Worm (Caenorhabditis elegans) whole organism, L2 larva: ENCODE measurements around the gene R12C12.9.

Source experiments
- C34F6.9 ChIP-seq: fragments of 150-350 bp; optimal IDR thresholded peaks from 2 replicates; lab custom pipeline; 2014; ENCODE audit warnings: missing biosample characterization, missing genetic modification characterization
- F13H6.1 ChIP-seq: sonication (generic microtip); optimal IDR thresholded peaks from 2 replicates; lab custom pipeline; 2016; ENCODE audit warnings: missing genetic modification characterization, missing compliant biosample characterization
- Y55F3AM.14 ChIP-seq: fragments of 200-800 bp; sonication (Bioruptor generic); optimal IDR thresholded peaks from 2 replicates; lab custom pipeline; 2018; ENCODE audit warnings: mild to moderate bottlenecking, missing genetic modification characterization, missing compliant biosample characterization
- ZK546.5 ChIP-seq: sonication (generic microtip); optimal IDR thresholded peaks from 2 replicates; lab custom pipeline; 2017; ENCODE audit warnings: missing biosample characterization, missing genetic modification characterization
- alr-1 ChIP-seq: fragments of 150-350 bp; optimal IDR thresholded peaks from 2 replicates; lab custom pipeline; 2014; ENCODE audit warnings: missing biosample characterization, missing genetic modification characterization
- ama-1 ChIP-seq: fragments of 150-350 bp; optimal IDR thresholded peaks from 2 replicates; lab custom pipeline; 2018; ENCODE audit warnings: inconsistent platforms
- ceh-16 ChIP-seq: fragments of 150-350 bp; optimal IDR thresholded peaks from 2 replicates; lab custom pipeline; 2014; ENCODE audit warnings: missing biosample characterization, missing genetic modification characterization
- crh-2 ChIP-seq: sonication (generic microtip); optimal IDR thresholded peaks from 2 replicates; lab custom pipeline; 2017; ENCODE audit warnings: missing biosample characterization, missing genetic modification characterization
- elt-1 ChIP-seq: fragments of 150-350 bp; optimal IDR thresholded peaks from 2 replicates; lab custom pipeline; 2014; ENCODE audit warnings: missing biosample characterization, missing genetic modification characterization
- elt-3 ChIP-seq: sonication (generic microtip); optimal IDR thresholded peaks from 2 replicates; lab custom pipeline; 2017; ENCODE audit warnings: missing biosample characterization, missing genetic modification characterization
- lin-13 ChIP-seq: fragments of 150-350 bp; optimal IDR thresholded peaks from 2 replicates; lab custom pipeline; 2014; ENCODE audit warnings: missing biosample characterization, missing genetic modification reagents, missing genetic modification characterization
- lin-39 ChIP-seq: fragments of 150-350 bp; optimal IDR thresholded peaks from 2 replicates; lab custom pipeline; 2014; ENCODE audit warnings: missing biosample characterization, missing genetic modification reagents, missing genetic modification characterization
- mab-5 ChIP-seq: fragments of 150-350 bp; optimal IDR thresholded peaks from 2 replicates; lab custom pipeline; 2014; ENCODE audit warnings: missing biosample characterization, missing genetic modification characterization
- nhr-11 ChIP-seq: fragments of 150-350 bp; optimal IDR thresholded peaks from 2 replicates; lab custom pipeline; 2014; ENCODE audit warnings: missing biosample characterization, missing genetic modification characterization
- nhr-129 ChIP-seq: fragments of 150-350 bp; optimal IDR thresholded peaks from 2 replicates; lab custom pipeline; 2014; ENCODE audit warnings: missing biosample characterization, missing genetic modification characterization
- nhr-21 ChIP-seq: fragments of 150-350 bp; optimal IDR thresholded peaks from 2 replicates; lab custom pipeline; 2014; ENCODE audit warnings: missing biosample characterization, missing genetic modification characterization
- nhr-23 ChIP-seq: fragments of 150-350 bp; optimal IDR thresholded peaks from 2 replicates; lab custom pipeline; 2014; ENCODE audit warnings: missing biosample characterization, missing genetic modification reagents, missing genetic modification characterization
- nhr-237 ChIP-seq: fragments of 150-350 bp; optimal IDR thresholded peaks from 2 replicates; lab custom pipeline; 2014; ENCODE audit warnings: missing biosample characterization, missing genetic modification characterization
- nhr-25 ChIP-seq: fragments of 150-350 bp; sonication (generic microtip); optimal IDR thresholded peaks from 3 replicates; lab custom pipeline; 2014; ENCODE audit warnings: missing biosample characterization, missing genetic modification characterization
- nhr-6 ChIP-seq: fragments of 150-350 bp; optimal IDR thresholded peaks from 2 replicates; lab custom pipeline; 2014; ENCODE audit warnings: missing biosample characterization, missing genetic modification characterization
- nhr-77 ChIP-seq: fragments of 150-350 bp; optimal IDR thresholded peaks from 2 replicates; lab custom pipeline; 2014; ENCODE audit warnings: missing biosample characterization, missing genetic modification characterization
- peb-1 ChIP-seq: fragments of 150-350 bp; optimal IDR thresholded peaks from 2 replicates; lab custom pipeline; 2014; ENCODE audit warnings: missing biosample characterization, missing genetic modification characterization
- skn-1 ChIP-seq: sonication (generic microtip); optimal IDR thresholded peaks from 2 replicates; lab custom pipeline; 2017; ENCODE audit warnings: missing biosample characterization, missing genetic modification characterization
- sma-3 ChIP-seq: sonication (generic microtip); optimal IDR thresholded peaks from 2 replicates; lab custom pipeline; 2016; ENCODE audit warnings: missing genetic modification reagents, missing genetic modification characterization, missing compliant biosample characterization
- sma-9 ChIP-seq, 2 experiments: fragments of 150-350 bp in 1 of 2; sonication (generic microtip) in 1 of 2; optimal IDR thresholded peaks; 2 replicates each; lab custom pipeline; 2014 to 2016; ENCODE audit warnings: missing genetic modification characterization in 2 of 2, mild to moderate bottlenecking in 1 of 2, missing biosample characterization in 1 of 2, missing compliant biosample characterization in 1 of 2, missing genetic modification reagents in 1 of 2, moderate library complexity in 1 of 2
- unc-39 ChIP-seq: fragments of 150-350 bp; optimal IDR thresholded peaks from 2 replicates; lab custom pipeline; 2014; ENCODE audit warnings: missing biosample characterization, missing genetic modification characterization
- unc-55 ChIP-seq: fragments of 150-350 bp; sonication (generic microtip); optimal IDR thresholded peaks from 3 replicates; lab custom pipeline; 2014; ENCODE audit warnings: missing biosample characterization, missing genetic modification reagents, missing genetic modification characterization
- zag-1 ChIP-seq: fragments of 150-350 bp; optimal IDR thresholded peaks from 2 replicates; lab custom pipeline; 2014; ENCODE audit warnings: missing biosample characterization, missing genetic modification characterization
- ztf-11 ChIP-seq: sonication (generic microtip); optimal IDR thresholded peaks from 2 replicates; lab custom pipeline; 2017; ENCODE audit warnings: missing biosample characterization, missing genetic modification characterization

The R12C12.9 gene

DNA sequence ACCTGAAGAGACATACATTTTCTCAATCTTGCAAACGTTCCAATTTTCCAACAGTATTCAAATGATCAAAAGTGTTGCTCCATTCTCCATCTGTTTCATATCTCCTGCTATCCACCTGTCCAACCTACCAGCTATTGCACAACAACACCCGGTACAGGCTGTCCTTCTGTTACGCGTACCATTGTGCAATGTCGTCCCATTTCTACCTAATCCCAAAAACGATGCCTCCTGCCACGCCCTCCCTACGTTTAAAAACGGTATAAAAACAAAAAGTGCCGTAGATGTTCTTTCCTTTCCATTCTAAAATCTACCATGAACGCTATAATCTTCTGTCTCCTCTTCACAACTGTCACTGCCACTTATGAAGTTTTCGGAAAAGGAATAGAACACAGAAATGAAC is 36.6 kb downstream of the R12C12.9 start, which contains the start of gene ins-2:
TSS of gene ins-2 (plus strand) at position 301 of the 400 bp plus-strand sequence.
- no peak for TF ChIP-seq mab-5 (tag; lab: Kevin White, UChicago)
- TF ChIP-seq ztf-11 (tag; lab: Kevin White, UChicago), result no peak
- no peak for TF ChIP-seq lin-13
- TF ChIP-seq skn-1 (tag; lab: Kevin White, UChicago), result no peak
- TF ChIP-seq ZK546.5, result no peak
- TF ChIP-seq C34F6.9, result no peak
- TF ChIP-seq peb-1 (tag; lab: Kevin White, UChicago), result no peak
- TF ChIP-seq ceh-16 (tag; lab: Kevin White, UChicago), result no peak
- no peak for TF ChIP-seq elt-3
- TF ChIP-seq ama-1 (lab: Kevin White, UChicago), result no peak
- no peak for TF ChIP-seq sma-9 (GFP tag; optimal IDR thresholded peaks at IDR 0.05; lab: Kevin White, UChicago)
- TF ChIP-seq sma-9 (tag; optimal IDR thresholded peaks at IDR 0.05; lab: Kevin White, UChicago), result no peak
- TF ChIP-seq Y55F3AM.14, result no peak
- no peak for TF ChIP-seq F13H6.1 (tag; lab: Kevin White, UChicago)
- no peak for TF ChIP-seq nhr-11
- TF ChIP-seq crh-2 (tag; lab: Kevin White, UChicago), result no peak
- no peak for TF ChIP-seq nhr-21

DNA sequence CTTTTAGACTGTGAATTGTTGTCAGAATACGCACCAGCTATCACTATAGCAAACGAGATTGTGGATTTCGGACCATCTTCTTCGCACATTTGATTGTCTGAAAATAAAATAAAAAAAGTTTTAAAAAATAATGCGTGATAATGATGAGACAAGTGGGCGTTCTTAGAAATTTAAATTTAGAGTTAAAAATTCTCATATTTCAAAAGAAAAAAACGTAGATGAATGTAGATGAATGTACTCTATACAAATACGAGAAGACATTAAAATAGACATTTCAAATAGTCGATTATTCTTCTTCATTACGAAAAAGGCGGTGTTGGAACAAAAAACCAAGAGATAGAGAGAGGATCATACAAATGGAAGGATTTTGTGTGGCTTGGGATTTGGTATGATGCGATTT is 49.9 kb downstream of the R12C12.9 start, which contains the start of gene B0034.5:
TSS of gene B0034.5 (minus strand) at position 101 of the 400 bp plus-strand sequence.
- TF ChIP-seq nhr-129 (tag; lab: Kevin White, UChicago) (no peak), nhr-25 (no peak), mab-5 (tag; lab: Kevin White, UChicago) (no peak), crh-2 (tag; lab: Kevin White, UChicago) (no peak), Y55F3AM.14 (no peak), unc-55 (GFP tag; lab: Kevin White, UChicago) (no peak), ama-1 (lab: Kevin White, UChicago) (no peak), nhr-6 (no peak), nhr-23 (tag; lab: Kevin White, UChicago) (no peak), C34F6.9 (no peak), unc-39 (tag; lab: Kevin White, UChicago) (no peak), lin-39 (tag; lab: Kevin White, UChicago) (no peak), zag-1 (tag; lab: Kevin White, UChicago) (no peak), elt-1 (no peak), nhr-237 (tag; lab: Kevin White, UChicago) (no peak), elt-3 (no peak), sma-3 (GFP tag; lab: Kevin White, UChicago) (no peak), skn-1 (tag; lab: Kevin White, UChicago) (no peak), nhr-77 (tag; lab: Kevin White, UChicago) (no peak), alr-1 (tag; lab: Kevin White, UChicago) (no peak)
